Worm (Caenorhabditis elegans): Measurements from ENCODE around the gene gst-26.
A peak's percentile ranks its signal among the peaks of the same experiment; 100 is the strongest.

DNA sequence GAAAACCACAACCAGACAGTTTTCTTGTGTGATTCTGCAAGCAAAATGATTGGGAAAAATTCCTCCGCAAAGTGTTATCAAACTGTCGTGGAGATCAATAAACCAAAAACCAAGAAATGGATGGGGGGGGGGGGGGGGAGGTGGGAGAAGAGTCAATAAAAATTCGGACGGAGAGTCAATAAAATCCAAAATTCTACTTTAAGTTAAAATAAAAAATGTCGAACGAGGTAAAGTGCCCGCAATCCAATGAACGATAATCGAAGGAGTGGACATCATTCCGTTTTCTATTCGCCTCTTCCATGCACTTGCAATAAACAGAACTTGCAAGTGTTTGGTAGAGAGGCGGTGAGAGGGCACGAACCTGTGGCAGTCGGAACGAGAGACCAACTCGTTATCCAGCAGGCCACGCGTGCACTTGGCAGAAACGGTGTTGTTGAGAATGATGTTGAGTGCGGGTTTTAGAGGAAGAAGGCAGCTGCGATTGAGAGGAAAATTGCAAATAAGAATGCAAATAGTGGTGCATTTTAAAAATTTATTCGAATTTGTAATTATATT is 1.4 kb upstream of the gst-26 start, which contains the start of gene gst-27:
- TF ChIP-seq gmeb-2 (tag; optimal IDR thresholded peaks at IDR 0.05) (peak; percentile 76), fkh-10 (GFP tag; optimal IDR thresholded peaks at IDR 0.05) (peak; percentile 49), ama-1 (optimal IDR thresholded peaks at IDR 0.05) (no peak), hlh-30 (tag; optimal IDR thresholded peaks at IDR 0.05; ENCODE audit: insufficient read depth) (peak; percentile 52), rnt-1 (tag; optimal IDR thresholded peaks at IDR 0.05) (peak; percentile 82), elt-2 (tag; optimal IDR thresholded peaks at IDR 0.05) (peak; percentile 84), elt-4 (tag; optimal IDR thresholded peaks at IDR 0.05) (no peak), nhr-11 (tag; optimal IDR thresholded peaks at IDR 0.05) (no peak), pqm-1 (tag; optimal IDR thresholded peaks at IDR 0.05) (peak; percentile 72), pha-4 (tag; optimal IDR thresholded peaks at IDR 0.05) (no peak), sox-4 (tag; optimal IDR thresholded peaks at IDR 0.05) (peak; percentile 87), ceh-9 (tag; optimal IDR thresholded peaks at IDR 0.05) (no peak), tbx-2 (tag; optimal IDR thresholded peaks at IDR 0.05) (peak; percentile 70), dve-1 (tag; optimal IDR thresholded peaks at IDR 0.05) (peak; percentile 86)
